Fruit fly (Drosophila melanogaster): ENCODE data around the gene Bx42.

DNA sequence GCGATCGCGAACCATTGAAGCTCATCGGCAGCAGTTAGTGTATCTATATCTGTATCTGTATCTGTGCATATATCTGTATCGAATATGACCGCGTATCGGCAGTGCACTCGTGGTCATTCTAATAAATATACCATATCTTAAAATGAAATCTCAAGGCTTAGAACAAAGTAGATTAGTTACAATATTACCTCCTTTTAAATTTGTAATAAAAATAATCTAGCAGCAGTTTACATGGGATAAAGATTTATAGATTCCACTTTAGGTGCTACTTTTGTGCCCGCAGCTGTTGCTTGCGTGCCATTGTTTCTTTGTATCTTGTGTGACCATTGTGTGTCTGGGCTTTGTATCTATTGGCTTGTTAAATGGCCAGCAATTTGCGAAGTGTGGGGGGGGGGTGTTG, 46.3 kb downstream of the Bx42 start:
- TF ChIP-seq CG15710 (tag; optimal IDR thresholded peaks at IDR 0.05) (peak; percentile 86), fd96Ca (GFP tag; IDR thresholded peaks at IDR 0.05) (peak; percentile 79), Pif1A (GFP tag; optimal IDR thresholded peaks at IDR 0.05) (peak; percentile 72), CG14655 (GFP tag; optimal IDR thresholded peaks at IDR 0.05) (peak; percentile 88)

All from whole organism, pupa.